5 fruit fly cellular contexts compared by ENCODE assay signal in genomic region chr3L:3301171-3301738, dm6.
TF ChIP-seq lines count a peak whose summit lies in the region.

No protein-coding gene starts in this region.

- peak; percentile 60 for TF ChIP-seq CTCF in whole organism, embryonic (GFP tag; optimal IDR thresholded peaks at IDR 0.05; lab: Kevin White, UChicago)

TF ChIP-seq in whole organism, adult, 20 proteins besides CTCF, POLR2A, EP300 and RAD21 (continues in another document):
- peak; percentile 78 for TF ChIP-seq CG11617 (GFP tag; optimal IDR thresholded peaks at IDR 0.05; lab: Kevin White, UChicago)
- TF ChIP-seq CG1620 (GFP tag; optimal IDR thresholded peaks at IDR 0.05; lab: Kevin White, UChicago): no peak
- peak; percentile 57 for TF ChIP-seq toe (GFP tag; optimal IDR thresholded peaks at IDR 0.05; lab: Kevin White, UChicago)
- peak; percentile 49 for TF ChIP-seq CG12768 (GFP tag; optimal IDR thresholded peaks at IDR 0.05; lab: Kevin White, UChicago)
- peak; percentile 0 for TF ChIP-seq bab1 (GFP tag; optimal IDR thresholded peaks at IDR 0.05; lab: Kevin White, UChicago)
- peak; percentile 7 for TF ChIP-seq pad (GFP tag; optimal IDR thresholded peaks at IDR 0.05; lab: Kevin White, UChicago)
- peak; percentile 78 for TF ChIP-seq kay (GFP tag; lab: Kevin White, UChicago; ENCODE audit: borderline replicate concordance)
- no peak for TF ChIP-seq ovo (GFP tag; optimal IDR thresholded peaks at IDR 0.05; lab: Kevin White, UChicago)
- peak; percentile 71 for TF ChIP-seq CG5204 (GFP tag; optimal IDR thresholded peaks at IDR 0.05; lab: Kevin White, UChicago)
- peak; percentile 12 for TF ChIP-seq Crg-1 (GFP tag; optimal IDR thresholded peaks at IDR 0.05; lab: Kevin White, UChicago)
- peak; percentile 69 for TF ChIP-seq Hr96 (GFP tag; optimal IDR thresholded peaks at IDR 0.05; lab: Kevin White, UChicago)
- peak; percentile 69 for TF ChIP-seq CG14711 (tag; optimal IDR thresholded peaks at IDR 0.05; lab: Kevin White, UChicago)
- no peak for TF ChIP-seq cnc (optimal IDR thresholded peaks at IDR 0.05; lab: Kevin White, UChicago)
- peak; percentile 59 for TF ChIP-seq cic (GFP tag; optimal IDR thresholded peaks at IDR 0.05; lab: Kevin White, UChicago)
- peak; percentile 80 for TF ChIP-seq CG33017 (tag; optimal IDR thresholded peaks at IDR 0.05; lab: Kevin White, UChicago)
- peak; percentile 23 for TF ChIP-seq Clk (GFP tag; optimal IDR thresholded peaks at IDR 0.05; lab: Kevin White, UChicago)
- peak; percentile 56 for TF ChIP-seq tj (GFP tag; optimal IDR thresholded peaks at IDR 0.05; lab: Kevin White, UChicago)
- peak; percentile 82 for TF ChIP-seq CG7045 (GFP tag; optimal IDR thresholded peaks at IDR 0.05; lab: Kevin White, UChicago)

TF ChIP-seq in whole organism, embryonic, 481 proteins besides CTCF, POLR2A, EP300 and RAD21 (continues in another document):
- no peak for TF ChIP-seq sc (optimal IDR thresholded peaks at IDR 0.05; lab: Kevin White, UChicago)
- peak; percentile 84 for TF ChIP-seq sc (GFP tag; optimal IDR thresholded peaks at IDR 0.05; lab: Kevin White, UChicago)
- peak; percentile 85 for TF ChIP-seq kni (GFP tag; optimal IDR thresholded peaks at IDR 0.05; lab: Kevin White, UChicago)
- TF ChIP-seq Nf-YA (GFP tag; IDR thresholded peaks at IDR 0.05; lab: Robert Waterston, UW): peak; percentile 83
- TF ChIP-seq B-H2 (GFP tag; optimal IDR thresholded peaks at IDR 0.05; lab: Kevin White, UChicago): peak; percentile 51
- peak; percentile 79 for TF ChIP-seq Nf-YB (GFP tag; optimal IDR thresholded peaks at IDR 0.05; lab: Kevin White, UChicago)
- peak; percentile 75 for TF ChIP-seq CG14667 (GFP tag; IDR thresholded peaks at IDR 0.05; lab: Robert Waterston, UW)
- TF ChIP-seq chif (GFP tag; optimal IDR thresholded peaks at IDR 0.05; lab: Kevin White, UChicago): peak; percentile 89 to 90
- TF ChIP-seq Dref (GFP tag; IDR thresholded peaks at IDR 0.05; lab: Robert Waterston, UW): no peak
- peak; percentile 92 for TF ChIP-seq CG10979 (tag; optimal IDR thresholded peaks at IDR 0.05; lab: Kevin White, UChicago)
- TF ChIP-seq tap (tag; optimal IDR thresholded peaks at IDR 0.05; lab: Kevin White, UChicago): peak; percentile 95
- peak; percentile 84 for TF ChIP-seq zen (tag; optimal IDR thresholded peaks at IDR 0.05; lab: Kevin White, UChicago)
- peak; percentile 86 for TF ChIP-seq Mrtf (GFP tag; IDR thresholded peaks at IDR 0.05; lab: Robert Waterston, UW)
- peak; percentile 80 for TF ChIP-seq fu2 (GFP tag; optimal IDR thresholded peaks at IDR 0.05; lab: Kevin White, UChicago)
- TF ChIP-seq C15 (GFP tag; IDR thresholded peaks at IDR 0.05; lab: Robert Waterston, UW): peak; percentile 80; the same call in 2 of the 3 replicates
- TF ChIP-seq Hand (GFP tag; optimal IDR thresholded peaks at IDR 0.05; lab: Kevin White, UChicago): peak; percentile 77
- peak; percentile 91 for TF ChIP-seq dysf (GFP tag; IDR thresholded peaks at IDR 0.05; lab: Robert Waterston, UW)
- TF ChIP-seq CG9215 (GFP tag; IDR thresholded peaks at IDR 0.05; lab: Robert Waterston, UW): peak; percentile 69
- TF ChIP-seq CG11723 (GFP tag; optimal IDR thresholded peaks at IDR 0.05; lab: Kevin White, UChicago): peak; percentile 84

TF ChIP-seq in whole organism, prepupa, 60 proteins besides CTCF, POLR2A, EP300 and RAD21 (continues in another document):
- TF ChIP-seq Sox14 (GFP tag; optimal IDR thresholded peaks at IDR 0.05; lab: Kevin White, UChicago): peak; percentile 45
- no peak for TF ChIP-seq CG34406 (GFP tag; optimal IDR thresholded peaks at IDR 0.05; lab: Kevin White, UChicago)
- TF ChIP-seq Eip75B (GFP tag; optimal IDR thresholded peaks at IDR 0.05; lab: Kevin White, UChicago): peak; percentile 19
- TF ChIP-seq net (GFP tag; optimal IDR thresholded peaks at IDR 0.05; lab: Kevin White, UChicago): peak; percentile 39
- peak; percentile 52 for TF ChIP-seq pdm3 (GFP tag; optimal IDR thresholded peaks at IDR 0.05; lab: Kevin White, UChicago)
- no peak for TF ChIP-seq CG1621 (tag; optimal IDR thresholded peaks at IDR 0.05; lab: Kevin White, UChicago)
- no peak for TF ChIP-seq Ets21C (GFP tag; optimal IDR thresholded peaks at IDR 0.05; lab: Kevin White, UChicago)
- peak; percentile 20 for TF ChIP-seq acj6 (GFP tag; optimal IDR thresholded peaks at IDR 0.05; lab: Kevin White, UChicago)
- no peak for TF ChIP-seq CG6854 (GFP tag; optimal IDR thresholded peaks at IDR 0.05; lab: Kevin White, UChicago)
- TF ChIP-seq CG4318 (GFP tag; optimal IDR thresholded peaks at IDR 0.05; lab: Kevin White, UChicago): peak; percentile 53
- TF ChIP-seq CG8319 (GFP tag; optimal IDR thresholded peaks at IDR 0.05; lab: Kevin White, UChicago): no peak
- peak; percentile 80 for TF ChIP-seq Hr4 (GFP tag; optimal IDR thresholded peaks at IDR 0.05; lab: Kevin White, UChicago)
- TF ChIP-seq Lpt (GFP tag; optimal IDR thresholded peaks at IDR 0.05; lab: Kevin White, UChicago): peak; percentile 61
- peak; percentile 24 for TF ChIP-seq CG6792 (GFP tag; optimal IDR thresholded peaks at IDR 0.05; lab: Kevin White, UChicago)
- TF ChIP-seq CG8119 (GFP tag; IDR thresholded peaks at IDR 0.05; lab: Robert Waterston, UW): peak; percentile 80
- TF ChIP-seq salr (GFP tag; optimal IDR thresholded peaks at IDR 0.05; lab: Kevin White, UChicago): peak in 1 of 2 experiments; percentile 69
- TF ChIP-seq CG3919 (GFP tag; optimal IDR thresholded peaks at IDR 0.05; lab: Kevin White, UChicago): peak; percentile 36
- no peak for TF ChIP-seq CG3032 (tag; optimal IDR thresholded peaks at IDR 0.05; lab: Kevin White, UChicago)
- no peak for TF ChIP-seq CG10669 (GFP tag; optimal IDR thresholded peaks at IDR 0.05; lab: Kevin White, UChicago)
- peak; percentile 32 for TF ChIP-seq Met (GFP tag; optimal IDR thresholded peaks at IDR 0.05; lab: Kevin White, UChicago)

TF ChIP-seq in whole organism, pupa, 21 proteins besides CTCF, POLR2A, EP300 and RAD21:
- TF ChIP-seq EcR (GFP tag; optimal IDR thresholded peaks at IDR 0.05; lab: Kevin White, UChicago) (no peak), Snoo (tag; optimal IDR thresholded peaks at IDR 0.05; lab: Kevin White, UChicago) (peak; percentile 0), fd96Ca (GFP tag; IDR thresholded peaks at IDR 0.05; lab: Robert Waterston, UW) (peak; percentile 53; the same call in 1 of the 3 replicates), CG10348 (GFP tag; IDR thresholded peaks at IDR 0.05; lab: Robert Waterston, UW) (no peak), CG34367 (tag; optimal IDR thresholded peaks at IDR 0.05; lab: Kevin White, UChicago) (no peak), CG32121 (GFP tag; IDR thresholded peaks at IDR 0.05; lab: Robert Waterston, UW) (peak; percentile 72), CG13204 (GFP tag; optimal IDR thresholded peaks at IDR 0.05; lab: Kevin White, UChicago) (no peak), CG15710 (tag; optimal IDR thresholded peaks at IDR 0.05; lab: Kevin White, UChicago) (no peak), CG14655 (GFP tag; optimal IDR thresholded peaks at IDR 0.05; lab: Kevin White, UChicago) (peak; percentile 62), CG9948 (tag; optimal IDR thresholded peaks at IDR 0.05; lab: Kevin White, UChicago) (no peak), gl (tag; optimal IDR thresholded peaks at IDR 0.05; lab: Kevin White, UChicago) (no peak), CG4496 (GFP tag; IDR thresholded peaks at IDR 0.05; lab: Robert Waterston, UW) (peak; percentile 54; the same call in 2 of the 3 replicates), CG12605 (GFP tag; IDR thresholded peaks at IDR 0.05; lab: Robert Waterston, UW) (peak; percentile 55), Ets98B (GFP tag; IDR thresholded peaks at IDR 0.05; lab: Robert Waterston, UW) (peak; percentile 76), D1 (tag; optimal IDR thresholded peaks at IDR 0.05; lab: Kevin White, UChicago) (no peak), CG8159 (tag; optimal IDR thresholded peaks at IDR 0.05; lab: Kevin White, UChicago) (peak; percentile 13), Pif1A (GFP tag; optimal IDR thresholded peaks at IDR 0.05; lab: Kevin White, UChicago) (peak; percentile 46), CG8301 (tag; optimal IDR thresholded peaks at IDR 0.05; lab: Kevin White, UChicago) (peak; percentile 59), rn (GFP tag; IDR thresholded peaks at IDR 0.05; lab: Robert Waterston, UW) (no peak), CG17806 (tag; optimal IDR thresholded peaks at IDR 0.05; lab: Kevin White, UChicago) (no peak), Pif1B (GFP tag; optimal IDR thresholded peaks at IDR 0.05; lab: Kevin White, UChicago) (peak; percentile 12)

TF ChIP-seq in whole organism, wandering third instar larva, 38 proteins besides CTCF, POLR2A, EP300 and RAD21 (continues in another document):
- peak; percentile 35 for TF ChIP-seq tai (GFP tag; optimal IDR thresholded peaks at IDR 0.05; lab: Kevin White, UChicago)
- peak; percentile 45 for TF ChIP-seq Sp1 (GFP tag; optimal IDR thresholded peaks at IDR 0.05; lab: Kevin White, UChicago)
- TF ChIP-seq woc (GFP tag; optimal IDR thresholded peaks at IDR 0.05; lab: Kevin White, UChicago): peak; percentile 14
- no peak for TF ChIP-seq sage (GFP tag; optimal IDR thresholded peaks at IDR 0.05; lab: Kevin White, UChicago)
- TF ChIP-seq OdsH (GFP tag; optimal IDR thresholded peaks at IDR 0.05; lab: Kevin White, UChicago): peak; percentile 68
- TF ChIP-seq h (GFP tag; optimal IDR thresholded peaks at IDR 0.05; lab: Kevin White, UChicago): peak; percentile 82
- TF ChIP-seq Rel (GFP tag; optimal IDR thresholded peaks at IDR 0.05; lab: Kevin White, UChicago): no peak
- peak; percentile 8 for TF ChIP-seq Rel (tag; optimal IDR thresholded peaks at IDR 0.05; lab: Kevin White, UChicago)
- TF ChIP-seq Hnf4 (GFP tag; optimal IDR thresholded peaks at IDR 0.05; lab: Kevin White, UChicago): peak; percentile 55
- no peak for TF ChIP-seq Dfd (GFP tag; optimal IDR thresholded peaks at IDR 0.05; lab: Kevin White, UChicago)
- TF ChIP-seq ey (GFP tag; optimal IDR thresholded peaks at IDR 0.05; lab: Kevin White, UChicago): peak; percentile 76
- TF ChIP-seq Jra (GFP tag; optimal IDR thresholded peaks at IDR 0.05; lab: Kevin White, UChicago): no peak
- TF ChIP-seq brk (GFP tag; optimal IDR thresholded peaks at IDR 0.05; lab: Kevin White, UChicago): peak; percentile 32
- TF ChIP-seq CG9705 (GFP tag; optimal IDR thresholded peaks at IDR 0.05; lab: Kevin White, UChicago): no peak
- TF ChIP-seq Hr78 (GFP tag; optimal IDR thresholded peaks at IDR 0.05; lab: Kevin White, UChicago): no peak
- TF ChIP-seq sv (GFP tag; optimal IDR thresholded peaks at IDR 0.05; lab: Kevin White, UChicago): peak; percentile 86
- TF ChIP-seq rgr (GFP tag; optimal IDR thresholded peaks at IDR 0.05; lab: Kevin White, UChicago): peak; percentile 79
- peak; percentile 61 for TF ChIP-seq CrebA (GFP tag; optimal IDR thresholded peaks at IDR 0.05; lab: Kevin White, UChicago; ENCODE audit: borderline replicate concordance)
- TF ChIP-seq N (GFP tag; optimal IDR thresholded peaks at IDR 0.05; lab: Kevin White, UChicago): no peak
- peak; percentile 77 for TF ChIP-seq fru (GFP tag; optimal IDR thresholded peaks at IDR 0.05; lab: Kevin White, UChicago)
- TF ChIP-seq psq (GFP tag; optimal IDR thresholded peaks at IDR 0.05; lab: Kevin White, UChicago): peak; percentile 47
- peak; percentile 13 for TF ChIP-seq CG32264 (GFP tag; optimal IDR thresholded peaks at IDR 0.05; lab: Kevin White, UChicago)
- no peak for TF ChIP-seq Abd-B (GFP tag; optimal IDR thresholded peaks at IDR 0.05; lab: Kevin White, UChicago)
- TF ChIP-seq Mio (GFP tag; optimal IDR thresholded peaks at IDR 0.05; lab: Kevin White, UChicago): no peak
